Fruit fly (Drosophila melanogaster) whole organism, prepupa: ENCODE data around the gene CARPA.

Experiments
- CG10631 ChIP-seq: fragments of 200-800 bp; sonication (Bioruptor generic); optimal IDR thresholded peaks from 2 replicates; lab custom pipeline; 2016; ENCODE audit warnings: missing biosample characterization, missing genetic modification characterization
- CG10669 ChIP-seq: fragments of 200-800 bp; sonication (Bioruptor generic); optimal IDR thresholded peaks from 3 replicates; lab custom pipeline; 2018; ENCODE audit warnings: missing biosample characterization, mild to moderate bottlenecking, missing genetic modification characterization, moderate library complexity
- CG11294 ChIP-seq: fragments of 200-800 bp; sonication (Bioruptor generic); IDR thresholded peaks from 2 replicates; pipeline ENCODE4 v1.3.6; 2022; ENCODE audit warnings: missing biosample characterization, missing genetic modification characterization
- CG15336 ChIP-seq: fragments of 200-800 bp; sonication (Bioruptor generic); IDR thresholded peaks from 2 replicates; pipeline ENCODE4 v1.3.6; 2022; ENCODE audit warnings: missing biosample characterization, missing genetic modification characterization
- CG1621 ChIP-seq: fragments of 200-800 bp; sonication (Bioruptor generic); optimal IDR thresholded peaks from 3 replicates; lab custom pipeline; 2018; ENCODE audit warnings: missing biosample characterization, mild to moderate bottlenecking, missing genetic modification characterization
- CG16779 ChIP-seq: fragments of 200-800 bp; sonication (Bioruptor generic); optimal IDR thresholded peaks from 3 replicates; lab custom pipeline; 2017; ENCODE audit warnings: missing biosample characterization, mild to moderate bottlenecking, missing genetic modification characterization
- CG31627 ChIP-seq: fragments of 200-800 bp; sonication (Bioruptor generic); optimal IDR thresholded peaks from 3 replicates; lab custom pipeline; 2016; ENCODE audit warnings: missing biosample characterization, missing genetic modification characterization
- CG32006 ChIP-seq: fragments of 200-800 bp; sonication (Bioruptor generic); optimal IDR thresholded peaks from 3 replicates; lab custom pipeline; 2017; ENCODE audit warnings: missing biosample characterization, mild to moderate bottlenecking, missing genetic modification characterization
- CG34406 ChIP-seq: fragments of 200-800 bp; sonication (Bioruptor generic); optimal IDR thresholded peaks from 3 replicates; lab custom pipeline; 2016; ENCODE audit warnings: missing biosample characterization, missing genetic modification characterization
- CG4318 ChIP-seq: fragments of 200-800 bp; sonication (Bioruptor generic); optimal IDR thresholded peaks from 3 replicates; lab custom pipeline; 2017; ENCODE audit warnings: missing biosample characterization, mild to moderate bottlenecking, missing genetic modification characterization
- CG6163 ChIP-seq: fragments of 200-800 bp; sonication (Bioruptor generic); IDR thresholded peaks from 3 replicates; pipeline ENCODE4 v1.3.6; 2022; ENCODE audit warnings: missing biosample characterization, missing genetic modification characterization
- CG6276 ChIP-seq: fragments of 200-800 bp; sonication (Bioruptor generic); optimal IDR thresholded peaks from 2 replicates; lab custom pipeline; 2017; ENCODE audit warnings: missing biosample characterization, mild to moderate bottlenecking, missing genetic modification characterization
- CG6792 ChIP-seq: fragments of 200-800 bp; sonication (Bioruptor generic); optimal IDR thresholded peaks from 3 replicates; lab custom pipeline; 2016; ENCODE audit warnings: missing biosample characterization, missing genetic modification characterization
- CG6808 ChIP-seq: fragments of 200-800 bp; sonication (Bioruptor generic); optimal IDR thresholded peaks from 3 replicates; lab custom pipeline; 2017; ENCODE audit warnings: missing biosample characterization, missing genetic modification characterization, mild to moderate bottlenecking, moderate library complexity, missing genetic modification reagents
- CG6854 ChIP-seq: fragments of 200-800 bp; sonication (Bioruptor generic); optimal IDR thresholded peaks from 2 replicates; lab custom pipeline; 2017; ENCODE audit warnings: missing biosample characterization, mild to moderate bottlenecking, missing genetic modification characterization
- CG7368 ChIP-seq: fragments of 200-800 bp; sonication (Bioruptor generic); optimal IDR thresholded peaks from 3 replicates; lab custom pipeline; 2016; ENCODE audit warnings: missing biosample characterization, missing genetic modification characterization
- CG8119 ChIP-seq: fragments of 200-800 bp; sonication (Bioruptor generic); IDR thresholded peaks from 3 replicates; pipeline ENCODE4 v1.3.6; 2022; ENCODE audit warnings: missing biosample characterization, missing genetic modification characterization
- CG9139 ChIP-seq: fragments of 200-800 bp; sonication (Bioruptor generic); optimal IDR thresholded peaks from 3 replicates; lab custom pipeline; 2017; ENCODE audit warnings: missing biosample characterization, mild to moderate bottlenecking, missing genetic modification characterization
- Eip75B ChIP-seq: fragments of 200-800 bp; sonication (Bioruptor generic); optimal IDR thresholded peaks from 3 replicates; lab custom pipeline; 2016; ENCODE audit warnings: missing biosample characterization, missing genetic modification characterization
- Eip78C ChIP-seq: fragments of 200-800 bp; sonication (Bioruptor generic); peaks from one replicate; lab custom pipeline; 2016; ENCODE audit warnings: missing biosample characterization, missing genetic modification characterization
- Ets96B ChIP-seq: fragments of 200-800 bp; optimal IDR thresholded peaks from 2 replicates; lab custom pipeline; 2019; ENCODE audit warnings: missing biosample characterization, mild to moderate bottlenecking, missing genetic modification characterization, moderate library complexity
- Gug ChIP-seq: fragments of 200-800 bp; sonication (Bioruptor generic); IDR thresholded peaks from 2 replicates; pipeline ENCODE4 v1.3.6; 2022; ENCODE audit warnings: missing biosample characterization, missing genetic modification characterization
- Hr38 ChIP-seq: sonication (Bioruptor generic); optimal IDR thresholded peaks from 2 replicates; lab custom pipeline; 2016; ENCODE audit warnings: missing biosample characterization, missing genetic modification characterization
- Hr39 ChIP-seq: fragments of 200-800 bp; sonication (Bioruptor generic); optimal IDR thresholded peaks from 2 replicates; lab custom pipeline; 2016; ENCODE audit warnings: missing biosample characterization, missing genetic modification characterization
- Hr4 ChIP-seq: fragments of 200-800 bp; sonication (Bioruptor generic); optimal IDR thresholded peaks from 3 replicates; lab custom pipeline; 2016; ENCODE audit warnings: missing biosample characterization, missing genetic modification characterization
- Lpt ChIP-seq: fragments of 200-800 bp; sonication (Bioruptor generic); optimal IDR thresholded peaks from 3 replicates; lab custom pipeline; 2016; ENCODE audit warnings: missing biosample characterization, missing genetic modification characterization
- Met ChIP-seq: fragments of 200-800 bp; sonication (Bioruptor generic); optimal IDR thresholded peaks from 3 replicates; lab custom pipeline; 2016; ENCODE audit warnings: missing biosample characterization, missing genetic modification characterization
- Smox ChIP-seq: fragments of 200-800 bp; sonication (Bioruptor generic); optimal IDR thresholded peaks from 3 replicates; lab custom pipeline; 2016; ENCODE audit warnings: missing biosample characterization, missing genetic modification characterization
- Sox102F ChIP-seq: fragments of 200-800 bp; sonication (Bioruptor generic); optimal IDR thresholded peaks from 2 replicates; lab custom pipeline; 2016; ENCODE audit warnings: missing biosample characterization, mild to moderate bottlenecking, missing genetic modification characterization
- achi ChIP-seq: fragments of 200-800 bp; sonication (Bioruptor generic); optimal IDR thresholded peaks from 3 replicates; lab custom pipeline; 2016; ENCODE audit warnings: missing biosample characterization, missing genetic modification characterization
- cyc ChIP-seq: fragments of 200-800 bp; sonication (Bioruptor generic); optimal IDR thresholded peaks from 3 replicates; lab custom pipeline; 2016; ENCODE audit warnings: missing biosample characterization, missing genetic modification characterization
- dac ChIP-seq: fragments of 200-800 bp; sonication (Bioruptor generic); optimal IDR thresholded peaks from 2 replicates; lab custom pipeline; 2017; ENCODE audit warnings: missing biosample characterization, mild to moderate bottlenecking, missing genetic modification characterization
- dsx ChIP-seq: fragments of 200-800 bp; optimal IDR thresholded peaks from 3 replicates; lab custom pipeline; 2019; ENCODE audit warnings: missing biosample characterization, mild to moderate bottlenecking, missing genetic modification characterization, moderate library complexity; ENCODE audit not compliant: poor library complexity, severe bottlenecking
- esn ChIP-seq: fragments of 200-800 bp; sonication (Bioruptor generic); optimal IDR thresholded peaks from 2 replicates; lab custom pipeline; 2016; ENCODE audit warnings: missing biosample characterization, mild to moderate bottlenecking, missing genetic modification characterization, moderate library complexity
- fd85E ChIP-seq: fragments of 200-800 bp; sonication (Bioruptor generic); optimal IDR thresholded peaks from 3 replicates; lab custom pipeline; 2016; ENCODE audit warnings: missing biosample characterization, missing genetic modification characterization
- fkh ChIP-seq: fragments of 200-800 bp; sonication (Bioruptor generic); optimal IDR thresholded peaks from 3 replicates; lab custom pipeline; 2017; ENCODE audit warnings: missing biosample characterization, mild to moderate bottlenecking, missing genetic modification characterization, moderate library complexity
- lz ChIP-seq: fragments of 200-800 bp; sonication (Bioruptor generic); optimal IDR thresholded peaks from 3 replicates; lab custom pipeline; 2016; ENCODE audit warnings: missing biosample characterization, missing genetic modification characterization
- net ChIP-seq: fragments of 200-800 bp; sonication (Bioruptor generic); optimal IDR thresholded peaks from 3 replicates; lab custom pipeline; 2016; ENCODE audit warnings: missing biosample characterization, missing genetic modification characterization
- pdm3 ChIP-seq: fragments of 200-800 bp; sonication (Bioruptor generic); optimal IDR thresholded peaks from 3 replicates; lab custom pipeline; 2016; ENCODE audit warnings: missing biosample characterization, missing genetic modification characterization
- salr ChIP-seq, 2 experiments: fragments of 200-800 bp; sonication (Bioruptor generic); optimal IDR thresholded peaks; 3 replicates each; lab custom pipeline; 2016 to 2018; ENCODE audit warnings: missing biosample characterization in 2 of 2, missing genetic modification characterization in 2 of 2, mild to moderate bottlenecking in 1 of 2
- spab ChIP-seq: fragments of 200-800 bp; sonication (Bioruptor generic); optimal IDR thresholded peaks from 2 replicates; lab custom pipeline; 2017; ENCODE audit warnings: missing biosample characterization, mild to moderate bottlenecking, missing genetic modification characterization, missing genetic modification reagents
- ss ChIP-seq, 2 experiments: fragments of 200-800 bp; sonication (Bioruptor generic); optimal IDR thresholded peaks; 2 replicates in 1 of 2; 3 replicates in 1 of 2; lab custom pipeline; 2017 to 2018; ENCODE audit warnings: mild to moderate bottlenecking in 2 of 2, missing biosample characterization in 2 of 2, missing genetic modification characterization in 2 of 2, moderate library complexity in 1 of 2
- svp ChIP-seq: fragments of 200-800 bp; sonication (Bioruptor generic); peaks from one replicate; lab custom pipeline; 2016; ENCODE audit warnings: missing biosample characterization, missing genetic modification characterization
- topi ChIP-seq: fragments of 200-800 bp; sonication (Bioruptor generic); optimal IDR thresholded peaks from 3 replicates; lab custom pipeline; 2016; ENCODE audit warnings: missing biosample characterization, missing genetic modification characterization

Gene CARPA

DNA sequence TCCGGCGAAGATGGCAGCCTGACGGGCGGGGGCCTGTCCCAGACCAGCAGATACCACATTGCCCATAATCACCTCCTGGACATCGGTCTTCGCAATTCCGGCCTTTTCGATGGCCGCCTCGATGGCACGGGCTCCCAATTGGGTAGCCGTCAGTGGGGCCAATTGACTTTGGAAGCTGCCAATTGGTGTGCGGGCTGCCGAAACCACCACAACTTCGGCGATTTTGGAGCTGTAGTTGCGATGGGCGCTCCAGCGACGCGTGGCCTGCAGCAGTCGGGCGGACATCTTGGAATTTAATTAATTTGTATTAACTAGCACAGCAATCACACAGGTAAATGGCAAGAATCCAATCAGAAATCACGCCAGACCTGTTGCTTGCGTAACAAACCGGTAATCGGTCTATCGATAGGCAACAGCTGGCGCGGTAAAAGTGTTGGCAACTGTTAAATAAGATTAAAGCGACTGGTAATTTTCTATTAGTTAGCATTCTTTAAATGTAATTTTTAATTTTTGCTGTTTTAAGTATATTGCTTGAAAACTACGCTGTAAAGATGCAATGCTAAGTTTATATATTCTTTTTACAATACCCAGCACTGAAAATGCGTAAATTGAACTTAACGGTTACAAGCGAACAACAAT, 62.5 kb downstream of the CARPA start, which contains the start of gene Acat1 (continued):
- TF ChIP-seq salr (GFP tag; optimal IDR thresholded peaks at IDR 0.05; lab: Kevin White, UChicago) (peak in 1 of 2 experiments; percentile 49), CG7368 (GFP tag; lab: Kevin White, UChicago) (peak; percentile 72), CG10669 (GFP tag; lab: Kevin White, UChicago) (peak; percentile 71), Gug (GFP tag; lab: Robert Waterston, UW) (peak; percentile 36), CG16779 (no peak), CG6808 (peak; percentile 23), CG4318 (GFP tag; lab: Kevin White, UChicago) (peak; percentile 19), svp (GFP tag; lab: Kevin White, UChicago) (peak; percentile 85), dac (GFP tag; lab: Kevin White, UChicago) (peak; percentile 25), Met (GFP tag; lab: Kevin White, UChicago) (peak; percentile 84), Lpt (GFP tag; lab: Kevin White, UChicago) (peak; percentile 41), Hr38 (GFP tag; lab: Kevin White, UChicago) (no peak), CG1621 (peak; percentile 50), pdm3 (peak; percentile 86), CG8119 (GFP tag; lab: Robert Waterston, UW) (peak; percentile 39; the same call in 2 of the 3 replicates), CG15336 (GFP tag; lab: Robert Waterston, UW) (peak; percentile 65), Eip75B (GFP tag; lab: Kevin White, UChicago) (peak; percentile 84), CG32006 (GFP tag; lab: Kevin White, UChicago) (peak; percentile 58), esn (peak; percentile 86), net (GFP tag; lab: Kevin White, UChicago) (peak; percentile 78), topi (GFP tag; lab: Kevin White, UChicago) (peak; percentile 84), Hr4 (GFP tag; lab: Kevin White, UChicago) (peak; percentile 76), dsx (GFP tag; lab: Kevin White, UChicago) (no peak), fkh (GFP tag; lab: Kevin White, UChicago) (no peak), CG9139 (GFP tag; lab: Kevin White, UChicago) (peak; percentile 14), CG31627 (GFP tag; lab: Kevin White, UChicago) (peak; percentile 75), Hr39 (GFP tag; lab: Kevin White, UChicago) (peak; percentile 80)

DNA sequence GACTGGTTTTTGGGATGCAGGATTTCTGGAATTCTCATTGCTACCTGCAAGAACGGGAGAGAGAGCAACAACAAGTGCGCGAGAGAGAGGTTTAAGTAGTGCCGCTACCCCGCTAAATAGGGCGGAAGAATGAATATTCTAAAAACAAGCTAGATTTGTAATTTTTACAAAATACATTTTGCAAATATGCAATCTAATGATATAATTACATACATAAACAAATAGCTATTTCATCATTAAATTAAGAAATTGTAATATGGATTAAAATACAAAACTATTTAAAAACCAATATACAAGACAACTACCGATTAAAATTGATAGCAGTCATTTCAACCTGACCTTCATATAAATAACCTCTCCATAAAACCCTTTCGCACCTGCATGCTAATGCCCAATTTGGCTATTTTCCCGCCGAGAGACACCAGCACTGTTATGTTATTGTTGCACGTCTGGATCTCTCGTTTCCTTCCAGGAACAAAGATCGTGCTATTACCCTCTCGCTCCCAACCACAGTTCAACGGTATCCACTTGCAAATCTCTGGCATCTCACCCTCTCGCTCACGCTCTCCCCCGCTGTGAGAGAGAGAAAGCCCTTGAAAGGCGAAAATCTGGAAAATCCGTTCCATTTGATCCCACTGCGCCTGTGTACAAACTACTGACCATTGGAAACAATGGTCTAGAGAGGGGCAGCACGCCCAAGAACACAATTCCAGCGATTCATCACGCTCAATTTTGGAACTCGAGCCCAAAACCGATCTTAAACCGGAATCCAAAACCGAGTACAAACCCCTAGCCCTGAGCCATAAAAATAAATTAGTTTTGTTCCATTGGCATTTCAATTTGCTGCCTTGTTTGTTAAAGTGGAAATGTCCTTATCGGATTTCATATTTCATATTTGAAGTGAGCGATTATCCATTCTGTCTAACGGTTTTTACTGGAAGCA, 65.9 kb downstream of the CARPA start, which contains the start of gene Nek2:
Nek2 (minus strand) TSS at position 51 of the 943 bp plus-strand sequence.
- no peak for TF ChIP-seq CG34406 (GFP tag; lab: Kevin White, UChicago)
- TF ChIP-seq Eip75B (GFP tag; lab: Kevin White, UChicago): no peak
- TF ChIP-seq Smox (GFP tag; lab: Kevin White, UChicago): peak; percentile 16
- no peak for TF ChIP-seq Lpt (GFP tag; lab: Kevin White, UChicago)
- TF ChIP-seq fd85E (GFP tag; lab: Kevin White, UChicago): no peak
- TF ChIP-seq spab (GFP tag; lab: Kevin White, UChicago): peak; percentile 29
- peak; percentile 79 for TF ChIP-seq Eip78C (GFP tag; lab: Kevin White, UChicago)
- peak; percentile 31 for TF ChIP-seq CG32006 (GFP tag; lab: Kevin White, UChicago)
- TF ChIP-seq dsx (GFP tag; lab: Kevin White, UChicago): peak; percentile 36
- TF ChIP-seq achi (GFP tag; lab: Kevin White, UChicago): peak; percentile 1
- TF ChIP-seq dac (GFP tag; lab: Kevin White, UChicago): no peak
- 0 out of 2 replicates have a peak, but pooled peaks have one; percentile 15 for TF ChIP-seq CG15336 (GFP tag; lab: Robert Waterston, UW)
- peak; percentile 27 for TF ChIP-seq Ets96B (tag; lab: Kevin White, UChicago)
- TF ChIP-seq pdm3: no peak
- no peak for TF ChIP-seq CG9139 (GFP tag; lab: Kevin White, UChicago)
- no peak for TF ChIP-seq Met (GFP tag; lab: Kevin White, UChicago)
- TF ChIP-seq CG4318 (GFP tag; lab: Kevin White, UChicago): no peak
- TF ChIP-seq salr (GFP tag; optimal IDR thresholded peaks at IDR 0.05; lab: Kevin White, UChicago): no peak
- no peak for TF ChIP-seq CG7368 (GFP tag; lab: Kevin White, UChicago)
- TF ChIP-seq lz (GFP tag; lab: Kevin White, UChicago): peak; percentile 9
- TF ChIP-seq CG6276: peak; percentile 19
- TF ChIP-seq Hr4 (GFP tag; lab: Kevin White, UChicago): no peak
- TF ChIP-seq CG10669 (GFP tag; lab: Kevin White, UChicago): peak; percentile 19
- TF ChIP-seq cyc (GFP tag; lab: Kevin White, UChicago): no peak
- TF ChIP-seq CG10631: peak; percentile 26
- TF ChIP-seq CG6163 (GFP tag; lab: Robert Waterston, UW): no peak
- no peak for TF ChIP-seq CG31627 (GFP tag; lab: Kevin White, UChicago)
- no peak for TF ChIP-seq CG6792
- no peak for TF ChIP-seq Sox102F (GFP tag; lab: Kevin White, UChicago)
- no peak for TF ChIP-seq CG6854
- peak; percentile 42 to 52 for TF ChIP-seq ss (GFP tag; optimal IDR thresholded peaks at IDR 0.05; lab: Kevin White, UChicago)
- no peak for TF ChIP-seq CG11294
